Fruit fly (Drosophila melanogaster) Kc167 (cell line): ENCODE results near the gene CG11279.

Experiments
- Myc ChIP-seq: fragments of >200 bp; optimal IDR thresholded peaks from 2 replicates; lab custom pipeline; 2017; ENCODE audit warnings: missing external identifiers
- insv ChIP-seq: fragments of >200 bp; optimal IDR thresholded peaks from 3 replicates; lab custom pipeline; 2018; ENCODE audit warnings: missing external identifiers
- psq ChIP-seq: fragments of >200 bp; optimal IDR thresholded peaks from 2 replicates; lab custom pipeline; 2017; ENCODE audit warnings: missing external identifiers

DNA sequence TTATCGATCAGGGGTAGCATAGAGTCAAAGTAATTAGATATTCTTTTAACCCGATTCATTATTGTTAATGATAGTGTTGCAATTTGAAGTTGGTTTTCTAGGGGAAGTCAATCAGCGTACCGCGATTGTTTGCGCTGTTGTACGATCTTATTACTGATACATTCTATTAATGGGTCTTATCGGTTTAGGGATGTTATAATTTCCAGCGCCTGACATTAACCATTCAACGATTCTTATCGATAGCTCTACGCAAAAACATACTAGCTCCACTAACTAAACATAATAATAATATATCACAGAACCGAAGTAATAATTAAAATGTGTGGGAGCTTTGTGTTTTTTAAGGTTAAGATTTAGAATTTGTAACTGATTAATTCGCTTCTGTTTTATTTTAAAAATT is 35.3 kb upstream of the CG11279 start, which contains the start of gene Cul6:
- TF ChIP-seq psq = no peak
- no peak for TF ChIP-seq Myc
- no peak for TF ChIP-seq insv (lab: Kevin White, UChicago)
